Fruit fly (Drosophila melanogaster) whole organism, embryonic: ENCODE data around the gene Alms1a.
A peak's percentile ranks its signal among the peaks of the same experiment; 100 is the strongest.

ENCODE experiments used
- Abd-B ChIP-seq: fragments of 200-800 bp; sonication (Bioruptor generic); optimal IDR thresholded peaks from 2 replicates; lab custom pipeline; 2018; ENCODE audit warnings: missing biosample characterization, mild to moderate bottlenecking, missing genetic modification characterization, moderate library complexity
- Atf6 ChIP-seq: fragments of 200-800 bp; sonication (Bioruptor generic); IDR thresholded peaks from 2 replicates; pipeline ENCODE4 v1.3.6; 2022; ENCODE audit warnings: missing biosample characterization, missing genetic modification characterization
- Awh ChIP-seq: fragments of 200-800 bp; sonication (Bioruptor generic); IDR thresholded peaks from 2 replicates; pipeline ENCODE4, ENCODE4 v1.3.6; 2022; ENCODE audit warnings: missing biosample characterization, missing genetic modification characterization
- B-H2 ChIP-seq: fragments of 200-800 bp; sonication (Bioruptor generic); optimal IDR thresholded peaks from 2 replicates; lab custom pipeline; 2018; ENCODE audit warnings: missing biosample characterization, mild to moderate bottlenecking, missing genetic modification characterization
- CG10321 ChIP-seq: fragments of 200-800 bp; sonication (Bioruptor generic); IDR thresholded peaks from 2 replicates; pipeline ENCODE4 v1.3.6; 2022; ENCODE audit warnings: missing biosample characterization, missing genetic modification characterization
- CG11456 ChIP-seq: fragments of 200-800 bp; sonication (Bioruptor generic); IDR thresholded peaks from 3 replicates; pipeline ENCODE4 v1.3.6; 2022; ENCODE audit warnings: missing biosample characterization, missing genetic modification characterization
- CG12155 ChIP-seq: fragments of 200-800 bp; sonication (Bioruptor generic); optimal IDR thresholded peaks from 3 replicates; lab custom pipeline; 2016; ENCODE audit warnings: missing biosample characterization, missing genetic modification characterization
- CG12299 ChIP-seq: fragments of 200-800 bp; sonication (Bioruptor generic); optimal IDR thresholded peaks from 2 replicates; lab custom pipeline; 2018; ENCODE audit warnings: missing biosample characterization, mild to moderate bottlenecking, missing genetic modification characterization
- CG14860 ChIP-seq: fragments of 200-800 bp; sonication (Bioruptor generic); IDR thresholded peaks from 3 replicates; pipeline ENCODE4 v1.3.6; 2022; ENCODE audit warnings: missing biosample characterization, missing genetic modification characterization; ENCODE audit not compliant: partially characterized antibody
- CG1603 ChIP-seq: fragments of 200-800 bp; sonication (Bioruptor generic); optimal IDR thresholded peaks from 2 replicates; lab custom pipeline; 2019; ENCODE audit warnings: missing biosample characterization, mild to moderate bottlenecking, missing genetic modification characterization, moderate library complexity
- CG16815 ChIP-seq: fragments of 200-800 bp; sonication (Bioruptor generic); optimal IDR thresholded peaks from 3 replicates; lab custom pipeline; 2017; ENCODE audit warnings: missing biosample characterization, mild to moderate bottlenecking, missing genetic modification characterization
- CG17912 ChIP-seq: fragments of 200-800 bp; sonication (Bioruptor generic); optimal IDR thresholded peaks from 2 replicates; lab custom pipeline; 2018; ENCODE audit warnings: missing biosample characterization, mild to moderate bottlenecking, missing genetic modification characterization
- CG31224 ChIP-seq: fragments of 200-800 bp; sonication (Bioruptor generic); IDR thresholded peaks from 2 replicates; pipeline ENCODE4 v1.3.6; 2022; ENCODE audit warnings: missing biosample characterization, missing genetic modification characterization
- CG34376 ChIP-seq: fragments of 200-800 bp; sonication (Bioruptor generic); optimal IDR thresholded peaks from 2 replicates; lab custom pipeline; 2018; ENCODE audit warnings: missing biosample characterization, mild to moderate bottlenecking, missing genetic modification characterization
- CG6683 ChIP-seq: fragments of 200-800 bp; sonication (Bioruptor generic); optimal IDR thresholded peaks from 2 replicates; lab custom pipeline; 2017; ENCODE audit warnings: missing biosample characterization, mild to moderate bottlenecking, missing genetic modification characterization, missing genetic modification reagents
- CG7372 ChIP-seq: fragments of 200-800 bp; sonication (Bioruptor generic); IDR thresholded peaks from 2 replicates; pipeline ENCODE4 v1.3.6; 2022; ENCODE audit warnings: missing biosample characterization, missing genetic modification characterization
- CG9932 ChIP-seq: fragments of 200-800 bp; sonication (Bioruptor generic); IDR thresholded peaks from 2 replicates; pipeline ENCODE4 v1.3.6; 2022; ENCODE audit warnings: missing biosample characterization, missing genetic modification characterization
- Deaf1 ChIP-seq: fragments of 200-800 bp; optimal IDR thresholded peaks from 3 replicates; lab custom pipeline; 2019; ENCODE audit warnings: missing biosample characterization, mild to moderate bottlenecking, missing genetic modification characterization, moderate library complexity
- Dip2 ChIP-seq: fragments of 200-800 bp; sonication (Bioruptor generic); IDR thresholded peaks from 2 replicates; pipeline ENCODE4 v1.3.6; 2022; ENCODE audit warnings: missing biosample characterization, missing genetic modification characterization
- Dp ChIP-seq: fragments of 200-800 bp; sonication (Bioruptor generic); optimal IDR thresholded peaks from 2 replicates; lab custom pipeline; 2018; ENCODE audit warnings: missing biosample characterization, mild to moderate bottlenecking, missing genetic modification characterization, moderate library complexity
- Fer1 ChIP-seq: fragments of 200-800 bp; sonication (Bioruptor generic); optimal IDR thresholded peaks from 2 replicates; lab custom pipeline; 2017; ENCODE audit warnings: missing biosample characterization, mild to moderate bottlenecking, missing genetic modification characterization
- Fer2 ChIP-seq: fragments of 200-800 bp; sonication (Bioruptor generic); optimal IDR thresholded peaks from 2 replicates; lab custom pipeline; 2018; ENCODE audit warnings: missing biosample characterization, mild to moderate bottlenecking, missing genetic modification characterization, moderate library complexity
- Hr3 ChIP-seq: fragments of 200-800 bp; sonication (Bioruptor generic); optimal IDR thresholded peaks from 3 replicates; lab custom pipeline; 2016; ENCODE audit warnings: missing biosample characterization, missing genetic modification characterization
- Jarid2 ChIP-seq: fragments of 200-800 bp; sonication (Bioruptor generic); optimal IDR thresholded peaks from 3 replicates; lab custom pipeline; 2017; ENCODE audit warnings: mild to moderate bottlenecking, missing biosample characterization, missing genetic modification reagents, missing genetic modification characterization
- Lim3 ChIP-seq: fragments of 200-800 bp; sonication (Bioruptor generic); IDR thresholded peaks from 2 replicates; pipeline ENCODE4 v1.3.6; 2022; ENCODE audit warnings: missing biosample characterization, missing genetic modification characterization
- NC2α ChIP-seq: fragments of 200-800 bp; sonication (Bioruptor generic); optimal IDR thresholded peaks from 2 replicates; lab custom pipeline; 2016; ENCODE audit warnings: missing biosample characterization, missing genetic modification characterization
- Sin3A ChIP-seq: fragments of >200 bp; optimal IDR thresholded peaks from 2 replicates; lab custom pipeline; 2018
- Sox102F ChIP-seq: fragments of 200-800 bp; sonication (Bioruptor generic); optimal IDR thresholded peaks from 2 replicates; lab custom pipeline; 2018; ENCODE audit warnings: missing biosample characterization, mild to moderate bottlenecking, missing genetic modification characterization, moderate library complexity
- TFAM ChIP-seq: fragments of 200-800 bp; sonication (Bioruptor generic); optimal IDR thresholded peaks from 2 replicates; lab custom pipeline; 2017; ENCODE audit warnings: missing biosample characterization, missing genetic modification characterization, inconsistent platforms
- Usf ChIP-seq: fragments of 200-800 bp; sonication (Bioruptor generic); optimal IDR thresholded peaks from 2 replicates; lab custom pipeline; 2017; ENCODE audit warnings: missing genotype, missing biosample characterization, missing genetic modification characterization
- ato ChIP-seq: fragments of 200-800 bp; sonication (Bioruptor generic); IDR thresholded peaks from 2 replicates; pipeline ENCODE4 v1.3.6; 2022; ENCODE audit warnings: missing biosample characterization, missing genetic modification characterization; ENCODE audit not compliant: partially characterized antibody
- danr ChIP-seq: fragments of 200-800 bp; sonication (Bioruptor generic); IDR thresholded peaks from 2 replicates; pipeline ENCODE4 v1.3.6; 2022; ENCODE audit warnings: missing biosample characterization, missing genetic modification characterization
- dati ChIP-seq: fragments of 200-800 bp; sonication (Bioruptor generic); IDR thresholded peaks from 2 replicates; pipeline ENCODE4 v1.3.6; 2022; ENCODE audit warnings: missing biosample characterization, missing genetic modification characterization
- en ChIP-seq: fragments of 200-800 bp; sonication (Bioruptor generic); optimal IDR thresholded peaks from 2 replicates; lab custom pipeline; 2016; ENCODE audit warnings: missing biosample characterization, missing genetic modification characterization
- fd96Cb ChIP-seq: fragments of 200-800 bp; sonication (Bioruptor generic); optimal IDR thresholded peaks from 2 replicates; lab custom pipeline; 2018; ENCODE audit warnings: missing biosample characterization, mild to moderate bottlenecking, missing genetic modification characterization, moderate library complexity
- gcm ChIP-seq: fragments of 200-800 bp; sonication (Bioruptor generic); optimal IDR thresholded peaks from 2 replicates; lab custom pipeline; 2019; ENCODE audit warnings: missing biosample characterization, mild to moderate bottlenecking, missing genetic modification characterization, moderate library complexity
- gfzf ChIP-seq: fragments of 200-800 bp; sonication (Bioruptor generic); optimal IDR thresholded peaks from 2 replicates; lab custom pipeline; 2016; ENCODE audit warnings: missing biosample characterization, mild to moderate bottlenecking, missing genetic modification characterization, moderate library complexity
- inv ChIP-seq: fragments of 200-800 bp; sonication (Bioruptor generic); IDR thresholded peaks from 2 replicates; pipeline ENCODE4 v1.3.6; 2022; ENCODE audit warnings: missing biosample characterization, missing genetic modification characterization; ENCODE audit not compliant: partially characterized antibody
- lov ChIP-seq, 2 experiments: fragments of 200-800 bp in 1 of 2; fragments of >200 bp in 1 of 2; sonication (Bioruptor generic) in 1 of 2; IDR thresholded peaks in 1 of 2; optimal IDR thresholded peaks in 1 of 2; 2 replicates in 1 of 2; 3 replicates in 1 of 2; pipeline versions ENCODE4 v1.3.6 to Lab custom; 2017 to 2022; ENCODE audit warnings: missing biosample characterization in 1 of 2, missing genetic modification characterization in 1 of 2
- otp ChIP-seq: fragments of 200-800 bp; sonication (Bioruptor generic); IDR thresholded peaks from 3 replicates; pipeline ENCODE4, ENCODE4 v1.3.6; 2022; ENCODE audit warnings: missing biosample characterization, missing genetic modification characterization
- sna ChIP-seq: fragments of 200-800 bp; sonication (Bioruptor generic); IDR thresholded peaks from 2 replicates; pipeline ENCODE4 v1.3.6; 2022; ENCODE audit warnings: missing biosample characterization, missing genetic modification characterization; ENCODE audit not compliant: partially characterized antibody
- ssp ChIP-seq: fragments of 200-800 bp; sonication (Bioruptor generic); IDR thresholded peaks from 2 replicates; pipeline ENCODE4 v1.3.6; 2022; ENCODE audit warnings: missing biosample characterization, missing genetic modification characterization
- tll ChIP-seq, 2 experiments: fragments of 200-800 bp in 1 of 2; fragments of >200 bp in 1 of 2; sonication (Bioruptor generic) in 1 of 2; optimal IDR thresholded peaks; 2 replicates each; lab custom pipeline; 2017 to 2019; ENCODE audit warnings: missing biosample characterization in 2 of 2, missing genetic modification characterization in 2 of 2, mild to moderate bottlenecking in 1 of 2, moderate library complexity in 1 of 2
- toy ChIP-seq: fragments of 200-800 bp; sonication (Bioruptor generic); IDR thresholded peaks from 2 replicates; pipeline ENCODE4 v1.3.6; 2022; ENCODE audit warnings: missing biosample characterization, missing genetic modification characterization
- trh ChIP-seq: fragments of 200-800 bp; sonication (Bioruptor generic); optimal IDR thresholded peaks from 2 replicates; lab custom pipeline; 2016; ENCODE audit warnings: missing biosample characterization, missing genetic modification characterization
- tx ChIP-seq: fragments of 200-800 bp; sonication (Bioruptor generic); optimal IDR thresholded peaks from 2 replicates; lab custom pipeline; 2016; ENCODE audit warnings: missing biosample characterization, missing genetic modification characterization
- vnd ChIP-seq: fragments of 200-800 bp; sonication (Bioruptor generic); IDR thresholded peaks from 3 replicates; pipeline ENCODE4 v1.3.6; 2022; ENCODE audit warnings: missing biosample characterization, missing genetic modification characterization; ENCODE audit not compliant: partially characterized antibody
- zen ChIP-seq: fragments of 200-800 bp; sonication (Bioruptor generic); optimal IDR thresholded peaks from 3 replicates; lab custom pipeline; 2018; ENCODE audit warnings: missing biosample characterization, mild to moderate bottlenecking, missing genetic modification characterization, moderate library complexity

Alms1a gene

dm6 chrX:4589951-4590771, 45.6 kb downstream of the Alms1a start (continued):
- TF ChIP-seq gcm (GFP tag; lab: Kevin White, UChicago) (peak; percentile 26), Deaf1 (tag; lab: Kevin White, UChicago) (peak; percentile 39), CG17912 (GFP tag; lab: Kevin White, UChicago) (no peak), dati (peak; percentile 82), TFAM (GFP tag; lab: Kevin White, UChicago) (no peak), CG12299 (no peak), CG14860 (GFP tag; lab: Robert Waterston, UW) (no peak), ato (GFP tag; lab: Robert Waterston, UW) (no peak), CG12155 (GFP tag; lab: Kevin White, UChicago) (peak; percentile 69), danr (GFP tag; lab: Robert Waterston, UW) (peak; percentile 85), inv (GFP tag; lab: Robert Waterston, UW) (no peak), NC2α (no peak), B-H2 (GFP tag; lab: Kevin White, UChicago) (no peak), toy (GFP tag; lab: Robert Waterston, UW) (peak; percentile 56; the same call in 1 of the 2 replicates), gfzf (no peak), Usf (GFP tag; lab: Kevin White, UChicago) (peak; percentile 89), CG11456 (GFP tag; lab: Robert Waterston, UW) (peak; percentile 93), CG16815 (peak; percentile 93), lov (optimal IDR thresholded peaks at IDR 0.05; lab: Kevin White, UChicago) (no peak), lov (GFP tag; IDR thresholded peaks at IDR 0.05; lab: Robert Waterston, UW) (peak; percentile 94), CG7372 (peak; percentile 84), tx (GFP tag; lab: Kevin White, UChicago) (peak; percentile 51), Atf6 (peak; percentile 81), tll (GFP tag; optimal IDR thresholded peaks at IDR 0.05; lab: Kevin White, UChicago) (no peak), Sin3A (no peak), otp (GFP tag; lab: Robert Waterston, UW) (peak; percentile 95), CG31224 (peak; percentile 80), Dp (GFP tag; lab: Kevin White, UChicago) (no peak), trh (peak; percentile 39), ssp (GFP tag; lab: Robert Waterston, UW) (peak; percentile 83), Awh (GFP tag; lab: Robert Waterston, UW) (peak; percentile 93), vnd (GFP tag; lab: Robert Waterston, UW) (no peak), Fer1 (GFP tag; lab: Kevin White, UChicago) (peak; percentile 73), Lim3 (GFP tag; lab: Robert Waterston, UW) (peak; percentile 51; the same call in 1 of the 2 replicates), Abd-B (GFP tag; lab: Kevin White, UChicago) (peak; percentile 85), CG34376 (GFP tag; lab: Kevin White, UChicago) (no peak), CG1603 (tag; lab: Kevin White, UChicago) (peak; percentile 97), fd96Cb (tag; lab: Kevin White, UChicago) (peak; percentile 82), CG6683 (GFP tag; lab: Kevin White, UChicago) (peak; percentile 46), Jarid2 (GFP tag; lab: Kevin White, UChicago) (peak; percentile 72), Dip2 (no peak), Sox102F (GFP tag; lab: Kevin White, UChicago) (peak; percentile 77), sna (GFP tag; lab: Robert Waterston, UW) (no peak), CG10321 (peak; percentile 46; the same call in 1 of the 2 replicates), Hr3 (peak; percentile 79), CG9932 (GFP tag; lab: Robert Waterston, UW) (peak; percentile 81), Fer2 (tag; lab: Kevin White, UChicago) (peak; percentile 10), en (GFP tag; lab: Kevin White, UChicago) (peak; percentile 13), zen (tag; lab: Kevin White, UChicago) (peak; percentile 50)
